Fruit fly (Drosophila melanogaster) Kc167 (cell line): ENCODE measurements around the gene ND-B16.6.

Source experiments
- Myc ChIP-seq: fragments of >200 bp; optimal IDR thresholded peaks from 2 replicates; lab custom pipeline; 2017; ENCODE audit warnings: missing external identifiers
- Sin3A ChIP-seq: fragments of >200 bp; optimal IDR thresholded peaks from 2 replicates; lab custom pipeline; 2018; ENCODE audit warnings: missing external identifiers
- h ChIP-seq: fragments of >200 bp; optimal IDR thresholded peaks from 3 replicates; lab custom pipeline; 2018; ENCODE audit warnings: missing external identifiers
- insv ChIP-seq: fragments of >200 bp; optimal IDR thresholded peaks from 3 replicates; lab custom pipeline; 2018; ENCODE audit warnings: missing external identifiers
- psq ChIP-seq: fragments of >200 bp; optimal IDR thresholded peaks from 2 replicates; lab custom pipeline; 2017; ENCODE audit warnings: missing external identifiers
- ttk ChIP-seq: sonication (Bioruptor generic); optimal IDR thresholded peaks from 2 replicates; lab custom pipeline; 2017; ENCODE audit warnings: missing external identifiers

The ND-B16.6 gene

dm6 chrX:6355090-6355679 is 5.0 kb upstream of the ND-B16.6 start:
- TF ChIP-seq psq (lab: Kevin White, UChicago) (no peak), Sin3A (lab: Kevin White, UChicago) (no peak), ttk (lab: Kevin White, UChicago) (no peak), Myc (lab: Kevin White, UChicago) (no peak), h (lab: Kevin White, UChicago) (no peak), insv (lab: Kevin White, UChicago) (no peak)

dm6 chrX:6354163-6354562 is 4.0 kb upstream of the ND-B16.6 start:
- no peak for TF ChIP-seq ttk (lab: Kevin White, UChicago)
- TF ChIP-seq Sin3A (lab: Kevin White, UChicago), result no peak
- no peak for TF ChIP-seq insv (lab: Kevin White, UChicago)
- TF ChIP-seq h (lab: Kevin White, UChicago), result no peak
- TF ChIP-seq psq (lab: Kevin White, UChicago), result no peak
- TF ChIP-seq Myc (lab: Kevin White, UChicago), result no peak

dm6 chrX:6353613-6353986 is 3.4 kb upstream of the ND-B16.6 start:
- no peak for TF ChIP-seq Myc (lab: Kevin White, UChicago)
- TF ChIP-seq insv (lab: Kevin White, UChicago), result no peak
- no peak for TF ChIP-seq h (lab: Kevin White, UChicago)
- no peak for TF ChIP-seq psq (lab: Kevin White, UChicago)

dm6 chrX:6352769-6353612 is 2.8 kb upstream of the ND-B16.6 start:
- no peak for TF ChIP-seq insv (lab: Kevin White, UChicago)
- TF ChIP-seq h (lab: Kevin White, UChicago), result no peak
- TF ChIP-seq psq (lab: Kevin White, UChicago), result no peak
- TF ChIP-seq Sin3A (lab: Kevin White, UChicago), result no peak
- TF ChIP-seq Myc (lab: Kevin White, UChicago), result no peak
- TF ChIP-seq ttk (lab: Kevin White, UChicago), result no peak

- TF ChIP-seq ttk (lab: Kevin White, UChicago), result no peak
- TF ChIP-seq psq (lab: Kevin White, UChicago), result no peak
- no peak for TF ChIP-seq insv (lab: Kevin White, UChicago)
- no peak for TF ChIP-seq Sin3A (lab: Kevin White, UChicago)
- TF ChIP-seq Myc (lab: Kevin White, UChicago), result no peak
- TF ChIP-seq h (lab: Kevin White, UChicago), result no peak
These were observed 1.9 kb upstream of the ND-B16.6 start for dm6 chrX:6351917-6352768.

dm6 chrX:6349231-6349630 is 970 bp downstream of the ND-B16.6 start:
- no peak for TF ChIP-seq Myc (lab: Kevin White, UChicago)
- no peak for TF ChIP-seq ttk (lab: Kevin White, UChicago)
- no peak for TF ChIP-seq Sin3A (lab: Kevin White, UChicago)

dm6 chrX:6346926-6347367 is 3.3 kb downstream of the ND-B16.6 start, which contains the start of gene CG3847:
Gene CG3847 (plus strand): TSS chrX:6347103.
- TF ChIP-seq Sin3A (lab: Kevin White, UChicago), result no peak
- no peak for TF ChIP-seq psq (lab: Kevin White, UChicago)
- TF ChIP-seq insv (lab: Kevin White, UChicago), result no peak
- TF ChIP-seq ttk (lab: Kevin White, UChicago), result no peak
- TF ChIP-seq h (lab: Kevin White, UChicago), result no peak
- no peak for TF ChIP-seq Myc (lab: Kevin White, UChicago)

dm6 chrX:6346153-6346552 is 4.0 kb downstream of the ND-B16.6 start:
- TF ChIP-seq Myc (lab: Kevin White, UChicago), result no peak
- TF ChIP-seq psq (lab: Kevin White, UChicago), result no peak
- no peak for TF ChIP-seq insv (lab: Kevin White, UChicago)
- no peak for TF ChIP-seq Sin3A (lab: Kevin White, UChicago)
- TF ChIP-seq h (lab: Kevin White, UChicago), result no peak
- TF ChIP-seq ttk (lab: Kevin White, UChicago), result no peak

dm6 chrX:6344538-6345074 is 5.6 kb downstream of the ND-B16.6 start:
- TF ChIP-seq Sin3A (lab: Kevin White, UChicago), result no peak
- no peak for TF ChIP-seq Myc (lab: Kevin White, UChicago)
- no peak for TF ChIP-seq ttk (lab: Kevin White, UChicago)
- no peak for TF ChIP-seq h (lab: Kevin White, UChicago)
- no peak for TF ChIP-seq psq (lab: Kevin White, UChicago)
- no peak for TF ChIP-seq insv (lab: Kevin White, UChicago)

dm6 chrX:6343786-6344537 is 6.2 kb downstream of the ND-B16.6 start:
- no peak for TF ChIP-seq Myc (lab: Kevin White, UChicago)
- no peak for TF ChIP-seq psq (lab: Kevin White, UChicago)
- TF ChIP-seq insv (lab: Kevin White, UChicago), result no peak
- TF ChIP-seq h (lab: Kevin White, UChicago), result no peak
- no peak for TF ChIP-seq ttk (lab: Kevin White, UChicago)
- TF ChIP-seq Sin3A (lab: Kevin White, UChicago), result no peak
